Fruit fly (Drosophila melanogaster) whole organism, embryonic: ENCODE measurements around the gene Calr.
A peak's percentile ranks its signal among the peaks of the same experiment; 100 is the strongest.

ENCODE experiments used
- CG11093 ChIP-seq: fragments of 200-800 bp; sonication (Bioruptor generic); IDR thresholded peaks from 3 replicates; pipeline ENCODE4 v1.3.6; 2022; ENCODE audit warnings: missing biosample characterization, missing genetic modification characterization
- CG11504 ChIP-seq: fragments of 200-800 bp; sonication (Bioruptor generic); optimal IDR thresholded peaks from 3 replicates; lab custom pipeline; 2019; ENCODE audit warnings: missing biosample characterization, mild to moderate bottlenecking, missing genetic modification characterization, moderate library complexity
- CG11560 ChIP-seq: fragments of 200-800 bp; sonication (Bioruptor generic); IDR thresholded peaks from 3 replicates; pipeline ENCODE4 v1.3.6; 2022; ENCODE audit warnings: missing biosample characterization, missing genetic modification characterization
- CG13775 ChIP-seq: fragments of 200-800 bp; sonication (Bioruptor generic); optimal IDR thresholded peaks from 3 replicates; lab custom pipeline; 2017; ENCODE audit warnings: missing biosample characterization, mild to moderate bottlenecking, missing genetic modification characterization
- CG15696 ChIP-seq: fragments of 200-800 bp; sonication (Bioruptor generic); optimal IDR thresholded peaks from 2 replicates; lab custom pipeline; 2019; ENCODE audit warnings: missing biosample characterization, mild to moderate bottlenecking, missing genetic modification characterization, moderate library complexity
- CG17802 ChIP-seq: fragments of 200-800 bp; sonication (Bioruptor generic); optimal IDR thresholded peaks from 2 replicates; lab custom pipeline; 2018; ENCODE audit warnings: missing biosample characterization, mild to moderate bottlenecking, missing genetic modification characterization, moderate library complexity
- CG18262 ChIP-seq: fragments of 200-800 bp; optimal IDR thresholded peaks from 3 replicates; lab custom pipeline; 2019; ENCODE audit warnings: missing biosample characterization, mild to moderate bottlenecking, missing genetic modification characterization, moderate library complexity
- CG18619 ChIP-seq: fragments of 200-800 bp; sonication (Bioruptor generic); optimal IDR thresholded peaks from 3 replicates; lab custom pipeline; 2017; ENCODE audit warnings: missing biosample characterization, mild to moderate bottlenecking, missing genetic modification characterization
- CG2875 ChIP-seq: fragments of 200-800 bp; sonication (Bioruptor generic); optimal IDR thresholded peaks from 2 replicates; lab custom pipeline; 2017; ENCODE audit warnings: missing biosample characterization, mild to moderate bottlenecking, missing genetic modification characterization, missing genetic modification reagents
- CG30403 ChIP-seq: fragments of 200-800 bp; sonication (Bioruptor generic); optimal IDR thresholded peaks from 3 replicates; lab custom pipeline; 2016; ENCODE audit warnings: missing biosample characterization, missing genetic modification characterization
- CG31365 ChIP-seq: fragments of 200-800 bp; sonication (Bioruptor generic); optimal IDR thresholded peaks from 2 replicates; lab custom pipeline; 2018; ENCODE audit warnings: missing biosample characterization, mild to moderate bottlenecking, missing genetic modification characterization
- CG3281 ChIP-seq: fragments of 200-800 bp; sonication (Bioruptor generic); optimal IDR thresholded peaks from 3 replicates; lab custom pipeline; 2017; ENCODE audit warnings: missing biosample characterization, mild to moderate bottlenecking, missing genetic modification characterization
- CG3995 ChIP-seq: fragments of 200-800 bp; sonication (Bioruptor generic); optimal IDR thresholded peaks from 3 replicates; lab custom pipeline; 2016; ENCODE audit warnings: missing biosample characterization, missing genetic modification characterization
- CG4424 ChIP-seq: fragments of 200-800 bp; sonication (Bioruptor generic); optimal IDR thresholded peaks from 3 replicates; lab custom pipeline; 2016; ENCODE audit warnings: missing biosample characterization, missing genetic modification characterization
- CG4820 ChIP-seq: fragments of 200-800 bp; sonication (Bioruptor generic); optimal IDR thresholded peaks from 3 replicates; lab custom pipeline; 2016; ENCODE audit warnings: missing biosample characterization, missing genetic modification characterization
- CG6272 ChIP-seq: fragments of 200-800 bp; sonication (Bioruptor generic); IDR thresholded peaks from 2 replicates; pipeline ENCODE4 v1.3.6; 2022; ENCODE audit warnings: missing biosample characterization, missing genetic modification characterization
- CG7786 ChIP-seq: fragments of 200-800 bp; sonication (Bioruptor generic); optimal IDR thresholded peaks from 2 replicates; lab custom pipeline; 2016; ENCODE audit warnings: missing biosample characterization, missing genetic modification characterization
- Chrac-16 ChIP-seq: fragments of 200-800 bp; sonication (Bioruptor generic); optimal IDR thresholded peaks from 3 replicates; lab custom pipeline; 2016; ENCODE audit warnings: missing biosample characterization, missing genetic modification characterization
- Dad ChIP-seq: fragments of 200-800 bp; sonication (Bioruptor generic); optimal IDR thresholded peaks from 3 replicates; lab custom pipeline; 2016; ENCODE audit warnings: missing biosample characterization, missing genetic modification characterization
- ERR ChIP-seq: fragments of 200-800 bp; sonication (Bioruptor generic); optimal IDR thresholded peaks from 2 replicates; lab custom pipeline; 2016; ENCODE audit warnings: missing biosample characterization, missing genetic modification characterization
- H2.0 ChIP-seq: fragments of 200-800 bp; sonication (Bioruptor generic); IDR thresholded peaks from 2 replicates; pipeline ENCODE4 v1.3.6; 2022; ENCODE audit warnings: missing biosample characterization, missing genetic modification characterization
- HLH3B ChIP-seq: fragments of 200-800 bp; sonication (Bioruptor generic); IDR thresholded peaks from 2 replicates; pipeline ENCODE4 v1.3.6; 2022; ENCODE audit warnings: missing biosample characterization, missing genetic modification characterization
- HmgZ ChIP-seq: fragments of 200-800 bp; sonication (Bioruptor generic); optimal IDR thresholded peaks from 2 replicates; lab custom pipeline; 2018; ENCODE audit warnings: missing biosample characterization, mild to moderate bottlenecking, missing genetic modification characterization
- Mad ChIP-seq: fragments of 200-800 bp; sonication (Bioruptor generic); optimal IDR thresholded peaks from 2 replicates; lab custom pipeline; 2016; ENCODE audit warnings: missing biosample characterization, missing genetic modification characterization
- Med ChIP-seq: fragments of 200-800 bp; sonication (Bioruptor generic); peaks from one replicate; lab custom pipeline; 2016; ENCODE audit warnings: missing biosample characterization, missing genetic modification characterization, mild to moderate bottlenecking, inconsistent platforms, moderate library complexity
- Mrtf ChIP-seq: fragments of 200-800 bp; sonication (Bioruptor generic); IDR thresholded peaks from 3 replicates; pipeline ENCODE4 v1.3.6; 2022; ENCODE audit warnings: missing biosample characterization, missing genetic modification characterization
- Ptx1 ChIP-seq: fragments of 200-800 bp; sonication (Bioruptor generic); IDR thresholded peaks from 2 replicates; pipeline ENCODE4 v1.3.6; 2022; ENCODE audit warnings: missing biosample characterization, missing genetic modification characterization
- Sin3A ChIP-seq: fragments of >200 bp; optimal IDR thresholded peaks from 2 replicates; lab custom pipeline; 2018
- Sox100B ChIP-seq: fragments of 200-800 bp; sonication (Bioruptor generic); optimal IDR thresholded peaks from 3 replicates; lab custom pipeline; 2018; ENCODE audit warnings: missing biosample characterization, mild to moderate bottlenecking, missing genetic modification characterization
- Trl ChIP-seq, 3 experiments: fragments of >200 bp in 2 of 3; fragments of 200-800 bp in 1 of 3; sonication (Bioruptor generic) in 1 of 3; optimal IDR thresholded peaks; 2 replicates in 1 of 3; 3 replicates in 2 of 3; lab custom pipeline; 2016 to 2017; ENCODE audit warnings: missing biosample characterization in 1 of 3, missing genetic modification characterization in 1 of 3
- Xbp1 ChIP-seq: fragments of 200-800 bp; sonication (Bioruptor generic); optimal IDR thresholded peaks from 3 replicates; lab custom pipeline; 2016; ENCODE audit warnings: missing biosample characterization, mild to moderate bottlenecking, missing genetic modification characterization
- ab ChIP-seq: fragments of 200-800 bp; sonication (Bioruptor generic); optimal IDR thresholded peaks from 2 replicates; lab custom pipeline; 2016; ENCODE audit warnings: missing biosample characterization, missing genetic modification characterization
- amos ChIP-seq: fragments of 200-800 bp; sonication (Bioruptor generic); IDR thresholded peaks from 2 replicates; pipeline ENCODE4 v1.3.6; 2022; ENCODE audit warnings: missing biosample characterization, missing genetic modification characterization; ENCODE audit not compliant: partially characterized antibody
- br ChIP-seq: fragments of >200 bp; optimal IDR thresholded peaks from 2 replicates; lab custom pipeline; 2017
- ci ChIP-seq: fragments of 200-800 bp; sonication (Bioruptor generic); IDR thresholded peaks from 3 replicates; pipeline ENCODE4 v1.3.6; 2022; ENCODE audit warnings: missing biosample characterization, missing genetic modification characterization
- danr ChIP-seq: fragments of 200-800 bp; sonication (Bioruptor generic); IDR thresholded peaks from 2 replicates; pipeline ENCODE4 v1.3.6; 2022; ENCODE audit warnings: missing biosample characterization, missing genetic modification characterization
- gfzf ChIP-seq: fragments of 200-800 bp; sonication (Bioruptor generic); optimal IDR thresholded peaks from 2 replicates; lab custom pipeline; 2016; ENCODE audit warnings: missing biosample characterization, mild to moderate bottlenecking, missing genetic modification characterization, moderate library complexity
- her ChIP-seq: fragments of 200-800 bp; sonication (Bioruptor generic); optimal IDR thresholded peaks from 2 replicates; lab custom pipeline; 2016; ENCODE audit warnings: missing biosample characterization, missing genetic modification characterization
- jing ChIP-seq: fragments of 200-800 bp; sonication (Bioruptor generic); optimal IDR thresholded peaks from 2 replicates; lab custom pipeline; 2018; ENCODE audit warnings: missing biosample characterization, mild to moderate bottlenecking, missing genetic modification characterization
- jumu ChIP-seq: fragments of 200-800 bp; sonication (Bioruptor generic); optimal IDR thresholded peaks from 3 replicates; lab custom pipeline; 2016; ENCODE audit warnings: missing biosample characterization, missing genetic modification characterization
- lilli ChIP-seq: fragments of 200-800 bp; sonication (Bioruptor generic); optimal IDR thresholded peaks from 3 replicates; lab custom pipeline; 2016; ENCODE audit warnings: missing biosample characterization, missing genetic modification characterization
- onecut ChIP-seq: fragments of 200-800 bp; sonication (Bioruptor generic); IDR thresholded peaks from 2 replicates; pipeline ENCODE4 v1.3.6; 2022; ENCODE audit warnings: missing biosample characterization, missing genetic modification characterization
- pum ChIP-seq: fragments of 200-800 bp; sonication (Bioruptor generic); optimal IDR thresholded peaks from 2 replicates; lab custom pipeline; 2016; ENCODE audit warnings: missing biosample characterization, missing genetic modification characterization
- salm ChIP-seq: fragments of 200-800 bp; sonication (Bioruptor generic); optimal IDR thresholded peaks from 2 replicates; lab custom pipeline; 2018; ENCODE audit warnings: missing biosample characterization, mild to moderate bottlenecking, missing genetic modification characterization
- sim ChIP-seq: fragments of 200-800 bp; sonication (Bioruptor generic); IDR thresholded peaks from 2 replicates; pipeline ENCODE4 v1.3.6; 2022; ENCODE audit warnings: missing biosample characterization, missing genetic modification characterization
- slp2 ChIP-seq: fragments of 200-800 bp; sonication (Bioruptor generic); optimal IDR thresholded peaks from 2 replicates; lab custom pipeline; 2016; ENCODE audit warnings: missing biosample characterization, missing genetic modification characterization
- sob ChIP-seq: fragments of 200-800 bp; sonication (Bioruptor generic); IDR thresholded peaks from 2 replicates; pipeline ENCODE4 v1.3.6; 2022; ENCODE audit warnings: missing biosample characterization, missing genetic modification characterization
- ssp ChIP-seq: fragments of 200-800 bp; sonication (Bioruptor generic); IDR thresholded peaks from 2 replicates; pipeline ENCODE4 v1.3.6; 2022; ENCODE audit warnings: missing biosample characterization, missing genetic modification characterization
- twi ChIP-seq: fragments of 200-800 bp; optimal IDR thresholded peaks from 2 replicates; lab custom pipeline; 2019; ENCODE audit warnings: missing biosample characterization, mild to moderate bottlenecking, missing genetic modification characterization, moderate library complexity
- vvl ChIP-seq: fragments of 200-800 bp; sonication (Bioruptor generic); IDR thresholded peaks from 2 replicates; pipeline ENCODE4 v1.3.6; 2022; ENCODE audit warnings: missing biosample characterization, missing genetic modification characterization
- wek ChIP-seq: fragments of 200-800 bp; sonication (Bioruptor generic); optimal IDR thresholded peaks from 3 replicates; lab custom pipeline; 2018; ENCODE audit warnings: missing biosample characterization, mild to moderate bottlenecking, missing genetic modification characterization, moderate library complexity
- wor ChIP-seq: fragments of 200-800 bp; sonication (Bioruptor generic); IDR thresholded peaks from 2 replicates; pipeline ENCODE4 v1.3.6; 2022; ENCODE audit warnings: missing biosample characterization, missing genetic modification characterization

Calr gene

dm6 chr3R:9598099-9598498, 32.6 kb downstream of the Calr start (continued):
- peak; percentile 33; the same call in 1 of the 2 replicates for TF ChIP-seq ssp (GFP tag; lab: Robert Waterston, UW)
- peak; percentile 33; the same call in 1 of the 2 replicates for TF ChIP-seq onecut (GFP tag; lab: Robert Waterston, UW)
- no peak for TF ChIP-seq wek (GFP tag; lab: Kevin White, UChicago)
- peak; percentile 39 for TF ChIP-seq CG18619 (GFP tag; lab: Kevin White, UChicago)
- TF ChIP-seq vvl (GFP tag; lab: Robert Waterston, UW), result peak; percentile 51; the same call in 1 of the 2 replicates
- no peak for TF ChIP-seq danr (GFP tag; lab: Robert Waterston, UW)
- TF ChIP-seq CG11093 (GFP tag; lab: Robert Waterston, UW), result no peak
- TF ChIP-seq lilli (GFP tag; lab: Kevin White, UChicago), result peak; percentile 47
- TF ChIP-seq CG6272 (GFP tag; lab: Robert Waterston, UW), result no peak
- peak; percentile 26 for TF ChIP-seq CG17802 (tag; lab: Kevin White, UChicago)
- peak; percentile 26 for TF ChIP-seq ab (GFP tag; lab: Kevin White, UChicago)
- peak; percentile 20; the same call in 1 of the 2 replicates for TF ChIP-seq sob (GFP tag; lab: Robert Waterston, UW)
- no peak for TF ChIP-seq amos (GFP tag; lab: Robert Waterston, UW)
- no peak for TF ChIP-seq gfzf (GFP tag; lab: Kevin White, UChicago)
- TF ChIP-seq CG15696, result peak; percentile 12
- peak; percentile 55 for TF ChIP-seq Chrac-16 (GFP tag; lab: Kevin White, UChicago)
- TF ChIP-seq ci (GFP tag; lab: Robert Waterston, UW), result peak; percentile 75; the same call in 2 of the 3 replicates
- peak; percentile 43 for TF ChIP-seq salm (tag; lab: Kevin White, UChicago)
- TF ChIP-seq pum (GFP tag; lab: Kevin White, UChicago), result peak; percentile 43
- 0 out of 3 replicates have a peak, but pooled peaks have one; percentile 18 for TF ChIP-seq Mrtf
- peak; percentile 54 for TF ChIP-seq Ptx1 (GFP tag; lab: Robert Waterston, UW)
- TF ChIP-seq CG30403 (GFP tag; lab: Kevin White, UChicago), result peak; percentile 44
- peak; percentile 36 for TF ChIP-seq slp2 (GFP tag; lab: Kevin White, UChicago)
- no peak for TF ChIP-seq HmgZ (tag; lab: Kevin White, UChicago)
- no peak for TF ChIP-seq Trl (optimal IDR thresholded peaks at IDR 0.05; lab: Kevin White, UChicago)
- TF ChIP-seq Trl (GFP tag; optimal IDR thresholded peaks at IDR 0.05; lab: Kevin White, UChicago), result peak; percentile 36
- TF ChIP-seq H2.0 (GFP tag; lab: Robert Waterston, UW), result peak; percentile 43; the same call in 1 of the 2 replicates
- peak; percentile 54 for TF ChIP-seq jing (GFP tag; lab: Kevin White, UChicago)
- peak; percentile 55 for TF ChIP-seq CG4424 (GFP tag; lab: Kevin White, UChicago)
- no peak for TF ChIP-seq CG3995
- peak; percentile 54 for TF ChIP-seq CG2875 (GFP tag; lab: Kevin White, UChicago)
- peak; percentile 58 for TF ChIP-seq Med (GFP tag; lab: Kevin White, UChicago)
- TF ChIP-seq CG4820 (GFP tag; lab: Kevin White, UChicago), result peak; percentile 71
- peak; percentile 31 for TF ChIP-seq CG3281 (GFP tag; lab: Kevin White, UChicago)
- peak; percentile 25 for TF ChIP-seq her (GFP tag; lab: Kevin White, UChicago)
- no peak for TF ChIP-seq CG31365 (tag; lab: Kevin White, UChicago)
- TF ChIP-seq CG11560 (tag; lab: Robert Waterston, UW), result no peak
- 0 out of 2 replicates have a peak, but pooled peaks have one; percentile 31 for TF ChIP-seq HLH3B (GFP tag; lab: Robert Waterston, UW)
- peak; percentile 8 for TF ChIP-seq CG13775 (GFP tag; lab: Kevin White, UChicago)
- no peak for TF ChIP-seq br (lab: Kevin White, UChicago)
- 0 out of 2 replicates have a peak, but pooled peaks have one; percentile 23 for TF ChIP-seq wor (GFP tag; lab: Robert Waterston, UW)
- no peak for TF ChIP-seq ERR (GFP tag; lab: Kevin White, UChicago)
- 0 out of 2 replicates have a peak, but pooled peaks have one; percentile 40 for TF ChIP-seq sim (GFP tag; lab: Robert Waterston, UW)
- no peak for TF ChIP-seq Dad (GFP tag; lab: Kevin White, UChicago)
- TF ChIP-seq Sox100B (GFP tag; lab: Kevin White, UChicago), result peak; percentile 39
- TF ChIP-seq Sin3A (lab: Kevin White, UChicago), result no peak
- peak; percentile 74 for TF ChIP-seq CG11504 (tag; lab: Kevin White, UChicago)
- peak; percentile 9 for TF ChIP-seq twi
- peak; percentile 64 for TF ChIP-seq CG18262
- peak; percentile 50 for TF ChIP-seq jumu (GFP tag; lab: Kevin White, UChicago)
- TF ChIP-seq Xbp1, result peak; percentile 64
- TF ChIP-seq Mad (GFP tag; lab: Kevin White, UChicago), result peak; percentile 18
- peak; percentile 12 for TF ChIP-seq CG7786 (GFP tag; lab: Kevin White, UChicago)
